Fruit fly (Drosophila melanogaster): Measurements from ENCODE around the gene Acp24A4.

Acp24A4 gene

DNA sequence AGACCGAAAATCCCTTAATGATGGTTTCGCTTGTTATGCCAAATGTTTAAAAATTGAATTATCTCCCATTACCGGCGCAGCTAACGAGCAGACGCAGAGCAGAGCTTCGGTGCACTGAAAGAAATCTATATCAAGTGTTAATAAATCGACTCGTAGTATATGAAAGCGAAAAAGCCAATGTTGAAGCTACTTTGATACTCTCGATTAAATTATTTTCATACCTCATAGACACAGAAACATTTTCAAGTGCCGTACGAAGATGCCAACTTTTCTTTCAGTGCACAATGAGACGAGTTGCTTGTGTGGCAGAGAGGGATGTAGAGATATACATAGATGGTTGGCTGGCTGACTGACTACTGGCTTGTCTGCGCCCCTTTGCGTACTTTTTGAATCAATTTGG, 17.9 kb downstream of the Acp24A4 start (continued):
- no peak for TF ChIP-seq CG4730 (GFP tag; IDR thresholded peaks at IDR 0.05)
- no peak for TF ChIP-seq HHEX (GFP tag; optimal IDR thresholded peaks at IDR 0.05)
- TF ChIP-seq CG6689 (GFP tag; IDR thresholded peaks at IDR 0.05) = peak; percentile 42
- no peak for TF ChIP-seq CG1529 (GFP tag; optimal IDR thresholded peaks at IDR 0.05)
- no peak for TF ChIP-seq CG3838 (GFP tag; optimal IDR thresholded peaks at IDR 0.05)
- TF ChIP-seq HLH4C (GFP tag; IDR thresholded peaks at IDR 0.05; ENCODE audit: partially characterized antibody) = no peak
- no peak for TF ChIP-seq Hmx (GFP tag; optimal IDR thresholded peaks at IDR 0.05)
- no peak for TF ChIP-seq cwo (GFP tag; optimal IDR thresholded peaks at IDR 0.05)
- no peak for TF ChIP-seq Opbp (GFP tag; IDR thresholded peaks at IDR 0.05; ENCODE audit: partially characterized antibody)
- TF ChIP-seq CG11504 (tag; optimal IDR thresholded peaks at IDR 0.05) = no peak
- TF ChIP-seq dpn (GFP tag; optimal IDR thresholded peaks at IDR 0.05) = no peak
- TF ChIP-seq E2f2 (GFP tag; IDR thresholded peaks at IDR 0.05) = 0 out of 2 replicates have a peak, but pooled peaks have one; percentile 7
- TF ChIP-seq pnt (GFP tag; optimal IDR thresholded peaks at IDR 0.05) = peak; percentile 28
- peak; percentile 26 for TF ChIP-seq CG10267 (tag; optimal IDR thresholded peaks at IDR 0.05)
- TF ChIP-seq sima (GFP tag; optimal IDR thresholded peaks at IDR 0.05) = no peak
- TF ChIP-seq CG16815 (GFP tag; optimal IDR thresholded peaks at IDR 0.05) = peak; percentile 8
- TF ChIP-seq lbe (GFP tag; optimal IDR thresholded peaks at IDR 0.05) = no peak
- TF ChIP-seq CG1792 (GFP tag; optimal IDR thresholded peaks at IDR 0.05) = no peak
- TF ChIP-seq sim (GFP tag; IDR thresholded peaks at IDR 0.05) = 0 out of 2 replicates have a peak, but pooled peaks have one; percentile 6
- TF ChIP-seq CG13775 (GFP tag; optimal IDR thresholded peaks at IDR 0.05) = no peak
- no peak for TF ChIP-seq btn (GFP tag; optimal IDR thresholded peaks at IDR 0.05)
- TF ChIP-seq Dref (GFP tag; IDR thresholded peaks at IDR 0.05) = no peak
- TF ChIP-seq zen2 (GFP tag; IDR thresholded peaks at IDR 0.05; ENCODE audit: partially characterized antibody) = no peak
- peak; percentile 21; the same call in 1 of the 2 replicates for TF ChIP-seq CG14667 (GFP tag; IDR thresholded peaks at IDR 0.05)
- TF ChIP-seq unpg (GFP tag; optimal IDR thresholded peaks at IDR 0.05) = no peak
- TF ChIP-seq klu (GFP tag; IDR thresholded peaks at IDR 0.05) = no peak
- TF ChIP-seq CG6813 (GFP tag; optimal IDR thresholded peaks at IDR 0.05) = no peak
- TF ChIP-seq fd102C (GFP tag; optimal IDR thresholded peaks at IDR 0.05) = no peak
- no peak for TF ChIP-seq yki (optimal IDR thresholded peaks at IDR 0.05)
- no peak for TF ChIP-seq grau (tag; optimal IDR thresholded peaks at IDR 0.05)
- TF ChIP-seq Jarid2 (GFP tag; optimal IDR thresholded peaks at IDR 0.05) = no peak
- no peak for TF ChIP-seq bab2 (GFP tag; optimal IDR thresholded peaks at IDR 0.05)
- TF ChIP-seq CG7839 (tag; optimal IDR thresholded peaks at IDR 0.05) = no peak
- peak; percentile 19 for TF ChIP-seq nerfin-1 (tag; optimal IDR thresholded peaks at IDR 0.05)
- peak; percentile 5 for TF ChIP-seq CG8924 (tag; optimal IDR thresholded peaks at IDR 0.05)
- peak; percentile 12 for TF ChIP-seq CG16863 (GFP tag; optimal IDR thresholded peaks at IDR 0.05)
- TF ChIP-seq Nf-YC (tag; optimal IDR thresholded peaks at IDR 0.05) = no peak
- no peak for TF ChIP-seq CG6272 (GFP tag; IDR thresholded peaks at IDR 0.05)
- TF ChIP-seq CG12744 (GFP tag; optimal IDR thresholded peaks at IDR 0.05) = no peak
- peak; percentile 2 for TF ChIP-seq fd64A (GFP tag; optimal IDR thresholded peaks at IDR 0.05)
- no peak for TF ChIP-seq rib (GFP tag; IDR thresholded peaks at IDR 0.05)
- TF ChIP-seq CG7963 (GFP tag; IDR thresholded peaks at IDR 0.05; ENCODE audit: partially characterized antibody) = no peak
- no peak for TF ChIP-seq sug (tag; optimal IDR thresholded peaks at IDR 0.05)
- TF ChIP-seq CG30431 (GFP tag; optimal IDR thresholded peaks at IDR 0.05) = peak; percentile 24
- no peak for TF ChIP-seq CG17359 (tag; optimal IDR thresholded peaks at IDR 0.05)
- peak; percentile 1 for TF ChIP-seq Lhr (GFP tag; optimal IDR thresholded peaks at IDR 0.05)
- TF ChIP-seq Hr3 (GFP tag; optimal IDR thresholded peaks at IDR 0.05) = no peak
- no peak for TF ChIP-seq Hmr (GFP tag; optimal IDR thresholded peaks at IDR 0.05)
- peak; percentile 59 for TF ChIP-seq croc (GFP tag; conservative IDR thresholded peaks at IDR 0.05)
- TF ChIP-seq CG8944 (GFP tag; optimal IDR thresholded peaks at IDR 0.05) = no peak
- TF ChIP-seq otp (GFP tag; IDR thresholded peaks at IDR 0.05) = 0 out of 3 replicates have a peak, but pooled peaks have one; percentile 9

Data from whole organism, embryonic.